Fruit fly (Drosophila melanogaster) whole organism, embryonic: ENCODE data around the gene drn.

Experiments used
- Abd-B ChIP-seq: fragments of 200-800 bp; sonication (Bioruptor generic); optimal IDR thresholded peaks from 2 replicates; lab custom pipeline; 2018; ENCODE audit warnings: missing biosample characterization, mild to moderate bottlenecking, missing genetic modification characterization, moderate library complexity
- Antp ChIP-seq: fragments of 200-800 bp; sonication (Bioruptor generic); optimal IDR thresholded peaks from 3 replicates; lab custom pipeline; 2016; ENCODE audit warnings: missing biosample characterization, missing genetic modification characterization
- Atf3 ChIP-seq: fragments of 200-800 bp; sonication (Bioruptor generic); optimal IDR thresholded peaks from 3 replicates; lab custom pipeline; 2016; ENCODE audit warnings: missing biosample characterization, missing genetic modification characterization
- Atf6 ChIP-seq: fragments of 200-800 bp; sonication (Bioruptor generic); IDR thresholded peaks from 2 replicates; pipeline ENCODE4 v1.3.6; 2022; ENCODE audit warnings: missing biosample characterization, missing genetic modification characterization
- Blimp-1 ChIP-seq: fragments of 200-800 bp; sonication (Bioruptor generic); optimal IDR thresholded peaks from 3 replicates; lab custom pipeline; 2018; ENCODE audit warnings: missing biosample characterization, missing genetic modification characterization, mild to moderate bottlenecking, moderate library complexity, missing genetic modification reagents
- CG10431 ChIP-seq: fragments of 200-800 bp; sonication (Bioruptor generic); optimal IDR thresholded peaks from 3 replicates; lab custom pipeline; 2018; ENCODE audit warnings: missing biosample characterization, mild to moderate bottlenecking, missing genetic modification characterization
- CG11247 ChIP-seq: fragments of 200-800 bp; sonication (Bioruptor generic); IDR thresholded peaks from 2 replicates; pipeline ENCODE4 v1.3.6; 2022; ENCODE audit warnings: missing biosample characterization, missing genetic modification characterization
- CG12942 ChIP-seq: fragments of 200-800 bp; sonication (Bioruptor generic); optimal IDR thresholded peaks from 3 replicates; lab custom pipeline; 2016; ENCODE audit warnings: missing biosample characterization, missing genetic modification characterization
- CG13624 ChIP-seq: fragments of 200-800 bp; sonication (Bioruptor generic); optimal IDR thresholded peaks from 2 replicates; lab custom pipeline; 2016; ENCODE audit warnings: missing biosample characterization, missing genetic modification characterization
- CG1529 ChIP-seq: fragments of 200-800 bp; sonication (Bioruptor generic); optimal IDR thresholded peaks from 3 replicates; lab custom pipeline; 2018; ENCODE audit warnings: missing biosample characterization, missing genetic modification characterization
- CG1602 ChIP-seq: fragments of 200-800 bp; sonication (Bioruptor generic); optimal IDR thresholded peaks from 3 replicates; lab custom pipeline; 2016; ENCODE audit warnings: missing biosample characterization, missing genetic modification characterization
- CG1603 ChIP-seq: fragments of 200-800 bp; sonication (Bioruptor generic); optimal IDR thresholded peaks from 2 replicates; lab custom pipeline; 2019; ENCODE audit warnings: missing biosample characterization, mild to moderate bottlenecking, missing genetic modification characterization, moderate library complexity
- CG1647 ChIP-seq: fragments of 200-800 bp; sonication (Bioruptor generic); optimal IDR thresholded peaks from 3 replicates; lab custom pipeline; 2016; ENCODE audit warnings: missing biosample characterization, missing genetic modification characterization
- CG16779 ChIP-seq: fragments of 200-800 bp; sonication (Bioruptor generic); IDR thresholded peaks from 2 replicates; pipeline ENCODE4 v1.3.6; 2022; ENCODE audit warnings: missing biosample characterization, missing genetic modification characterization
- CG1792 ChIP-seq: fragments of 200-800 bp; sonication (Bioruptor generic); optimal IDR thresholded peaks from 2 replicates; lab custom pipeline; 2016; ENCODE audit warnings: missing biosample characterization, missing genetic modification characterization
- CG18599 ChIP-seq: fragments of 200-800 bp; sonication (Bioruptor generic); optimal IDR thresholded peaks from 3 replicates; lab custom pipeline; 2017; ENCODE audit warnings: missing biosample characterization, missing genetic modification characterization, mild to moderate bottlenecking, moderate library complexity, missing genetic modification reagents
- CG2678 ChIP-seq: fragments of 200-800 bp; sonication (Bioruptor generic); optimal IDR thresholded peaks from 3 replicates; lab custom pipeline; 2019; ENCODE audit warnings: missing biosample characterization, mild to moderate bottlenecking, missing genetic modification characterization, moderate library complexity
- CG4328 ChIP-seq: fragments of 200-800 bp; sonication (Bioruptor generic); optimal IDR thresholded peaks from 3 replicates; lab custom pipeline; 2017; ENCODE audit warnings: missing biosample characterization, missing genetic modification reagents, missing genetic modification characterization
- CG4617 ChIP-seq: fragments of 200-800 bp; sonication (Bioruptor generic); optimal IDR thresholded peaks from 3 replicates; lab custom pipeline; 2016; ENCODE audit warnings: missing biosample characterization, missing genetic modification characterization, borderline replicate concordance
- CG4730 ChIP-seq: fragments of 200-800 bp; sonication (Bioruptor generic); IDR thresholded peaks from 2 replicates; pipeline ENCODE4 v1.3.6; 2022; ENCODE audit warnings: missing biosample characterization, missing genetic modification characterization
- CG5953 ChIP-seq: fragments of 200-800 bp; sonication (Bioruptor generic); IDR thresholded peaks from 2 replicates; pipeline ENCODE4 v1.3.6; 2022; ENCODE audit warnings: missing biosample characterization, missing genetic modification characterization
- CG6683 ChIP-seq: fragments of 200-800 bp; sonication (Bioruptor generic); optimal IDR thresholded peaks from 2 replicates; lab custom pipeline; 2017; ENCODE audit warnings: missing biosample characterization, mild to moderate bottlenecking, missing genetic modification characterization, missing genetic modification reagents
- Deaf1 ChIP-seq: fragments of 200-800 bp; optimal IDR thresholded peaks from 3 replicates; lab custom pipeline; 2019; ENCODE audit warnings: missing biosample characterization, mild to moderate bottlenecking, missing genetic modification characterization, moderate library complexity
- Drgx ChIP-seq: fragments of 200-800 bp; sonication (Bioruptor generic); IDR thresholded peaks from 2 replicates; pipeline ENCODE4 v1.3.6; 2022; ENCODE audit warnings: missing biosample characterization, missing genetic modification characterization
- E2f1 ChIP-seq: fragments of 200-800 bp; sonication (Bioruptor generic); IDR thresholded peaks from 2 replicates; pipeline ENCODE4 v1.3.6; 2022; ENCODE audit warnings: missing biosample characterization, missing genetic modification characterization
- Eip74EF ChIP-seq, 2 experiments: fragments of 200-800 bp in 1 of 2; fragments of >200 bp in 1 of 2; sonication (Bioruptor generic) in 1 of 2; optimal IDR thresholded peaks; 2 replicates each; lab custom pipeline; 2017 to 2019; ENCODE audit warnings: missing biosample characterization in 2 of 2, missing genetic modification characterization in 2 of 2, mild to moderate bottlenecking in 1 of 2, moderate library complexity in 1 of 2
- GATAe ChIP-seq: fragments of 200-800 bp; sonication (Bioruptor generic); conservative IDR thresholded peaks from 2 replicates; pipeline ENCODE4 v1.3.6; 2022; ENCODE audit warnings: missing biosample characterization, missing genetic modification characterization
- HLH54F ChIP-seq: fragments of 200-800 bp; sonication (Bioruptor generic); optimal IDR thresholded peaks from 3 replicates; lab custom pipeline; 2016; ENCODE audit warnings: missing biosample characterization, missing genetic modification characterization
- Mad ChIP-seq: fragments of 200-800 bp; sonication (Bioruptor generic); optimal IDR thresholded peaks from 2 replicates; lab custom pipeline; 2016; ENCODE audit warnings: missing biosample characterization, missing genetic modification characterization
- Myb ChIP-seq: fragments of 200-800 bp; sonication (Bioruptor generic); optimal IDR thresholded peaks from 2 replicates; lab custom pipeline; 2016; ENCODE audit warnings: missing biosample characterization, missing genetic modification characterization
- Neu2 ChIP-seq: fragments of 200-800 bp; sonication (Bioruptor generic); optimal IDR thresholded peaks from 3 replicates; lab custom pipeline; 2016; ENCODE audit warnings: missing biosample characterization, missing genetic modification characterization, borderline replicate concordance
- PHDP ChIP-seq: fragments of 200-800 bp; sonication (Bioruptor generic); optimal IDR thresholded peaks from 3 replicates; lab custom pipeline; 2018; ENCODE audit warnings: missing biosample characterization, mild to moderate bottlenecking, missing genetic modification characterization, moderate library complexity
- Scr ChIP-seq: fragments of 200-800 bp; sonication (Bioruptor generic); IDR thresholded peaks from 2 replicates; pipeline ENCODE4 v1.3.6; 2022; ENCODE audit warnings: missing biosample characterization, missing genetic modification characterization; ENCODE audit not compliant: partially characterized antibody
- Spps ChIP-seq: fragments of 200-800 bp; sonication (Bioruptor generic); optimal IDR thresholded peaks from 2 replicates; lab custom pipeline; 2018; ENCODE audit warnings: missing biosample characterization, mild to moderate bottlenecking, missing genetic modification characterization
- Ssrp ChIP-seq: fragments of 200-800 bp; sonication (Bioruptor generic); optimal IDR thresholded peaks from 2 replicates; lab custom pipeline; 2018; ENCODE audit warnings: missing biosample characterization, mild to moderate bottlenecking, missing genetic modification characterization, moderate library complexity
- bsh ChIP-seq, 2 experiments: fragments of 200-800 bp; sonication (Bioruptor generic); optimal IDR thresholded peaks; 2 replicates each; lab custom pipeline; 2017 to 2018; ENCODE audit warnings: mild to moderate bottlenecking in 2 of 2, missing biosample characterization in 2 of 2, missing genetic modification characterization in 2 of 2, moderate library complexity in 1 of 2
- chinmo ChIP-seq: fragments of 200-800 bp; sonication (Bioruptor generic); IDR thresholded peaks from 4 replicates; pipeline ENCODE4 v1.3.6; 2022; ENCODE audit warnings: missing biosample characterization, missing genetic modification characterization; ENCODE audit not compliant: partially characterized antibody
- emc ChIP-seq: fragments of 200-800 bp; sonication (Bioruptor generic); optimal IDR thresholded peaks from 2 replicates; lab custom pipeline; 2016; ENCODE audit warnings: missing biosample characterization, missing genetic modification characterization
- kni ChIP-seq: fragments of 200-800 bp; sonication (Bioruptor generic); optimal IDR thresholded peaks from 3 replicates; lab custom pipeline; 2017; ENCODE audit warnings: mild to moderate bottlenecking, missing biosample characterization, missing genetic modification reagents, missing genetic modification characterization
- knrl ChIP-seq: fragments of 200-800 bp; sonication (Bioruptor generic); IDR thresholded peaks from 3 replicates; pipeline ENCODE4 v1.3.6; 2022; ENCODE audit warnings: missing biosample characterization, missing genetic modification characterization; ENCODE audit not compliant: partially characterized antibody
- maf-S ChIP-seq: fragments of 200-800 bp; sonication (Bioruptor generic); optimal IDR thresholded peaks from 2 replicates; lab custom pipeline; 2016; ENCODE audit warnings: missing biosample characterization, missing genetic modification characterization
- nerfin-1 ChIP-seq: fragments of 200-800 bp; sonication (Bioruptor generic); optimal IDR thresholded peaks from 3 replicates; lab custom pipeline; 2019; ENCODE audit warnings: missing biosample characterization, mild to moderate bottlenecking, missing genetic modification characterization, moderate library complexity
- oc ChIP-seq: fragments of 200-800 bp; sonication (Bioruptor generic); optimal IDR thresholded peaks from 2 replicates; lab custom pipeline; 2018; ENCODE audit warnings: missing biosample characterization, mild to moderate bottlenecking, missing genetic modification characterization, moderate library complexity
- otp ChIP-seq: fragments of 200-800 bp; sonication (Bioruptor generic); IDR thresholded peaks from 3 replicates; pipeline ENCODE4, ENCODE4 v1.3.6; 2022; ENCODE audit warnings: missing biosample characterization, missing genetic modification characterization
- rib ChIP-seq: fragments of 200-800 bp; sonication (Bioruptor generic); IDR thresholded peaks from 2 replicates; pipeline ENCODE4 v1.3.6; 2022; ENCODE audit warnings: missing biosample characterization, missing genetic modification characterization
- sd ChIP-seq: fragments of 200-800 bp; sonication (Bioruptor generic); optimal IDR thresholded peaks from 3 replicates; lab custom pipeline; 2018; ENCODE audit warnings: missing biosample characterization, mild to moderate bottlenecking, missing genetic modification characterization, moderate library complexity
- sqz ChIP-seq: fragments of 200-800 bp; sonication (Bioruptor generic); optimal IDR thresholded peaks from 3 replicates; lab custom pipeline; 2018; ENCODE audit warnings: missing biosample characterization, mild to moderate bottlenecking, missing genetic modification characterization
- tll ChIP-seq, 2 experiments: fragments of 200-800 bp in 1 of 2; fragments of >200 bp in 1 of 2; sonication (Bioruptor generic) in 1 of 2; optimal IDR thresholded peaks; 2 replicates each; lab custom pipeline; 2017 to 2019; ENCODE audit warnings: missing biosample characterization in 2 of 2, missing genetic modification characterization in 2 of 2, mild to moderate bottlenecking in 1 of 2, moderate library complexity in 1 of 2
- vnd ChIP-seq: fragments of 200-800 bp; sonication (Bioruptor generic); IDR thresholded peaks from 3 replicates; pipeline ENCODE4 v1.3.6; 2022; ENCODE audit warnings: missing biosample characterization, missing genetic modification characterization; ENCODE audit not compliant: partially characterized antibody

drn gene

DNA sequence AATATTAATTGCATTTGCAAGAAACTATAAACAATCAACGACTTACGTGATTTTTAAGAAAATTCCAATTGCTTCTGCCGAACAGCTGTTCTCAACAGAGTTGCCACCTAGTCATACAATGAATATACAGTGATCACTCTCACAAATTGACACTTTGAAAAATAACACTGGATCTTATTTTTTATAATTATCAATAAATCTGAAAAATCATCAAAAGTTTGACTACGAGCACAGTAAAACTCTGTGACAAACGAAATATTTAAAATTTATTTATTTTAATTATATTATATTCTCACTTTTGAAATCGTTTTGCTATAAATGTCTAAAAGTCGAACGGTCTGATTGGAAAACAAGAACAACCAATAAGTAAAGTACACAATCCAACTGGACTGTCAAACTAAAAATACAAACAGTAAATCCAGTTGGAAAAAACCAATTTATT, 60.0 kb downstream of the drn start, which contains the start of gene CG34117 (continued):
- TF ChIP-seq bsh (GFP tag; optimal IDR thresholded peaks at IDR 0.05; lab: Kevin White, UChicago) (peak in 1 of 2 experiments; percentile 73), Eip74EF (GFP tag; optimal IDR thresholded peaks at IDR 0.05; lab: Kevin White, UChicago) (peak in 1 of 2 experiments; percentile 73), CG13624 (GFP tag; lab: Kevin White, UChicago) (peak; percentile 71), knrl (GFP tag; lab: Robert Waterston, UW) (no peak), CG4328 (GFP tag; lab: Kevin White, UChicago) (peak; percentile 71), Atf3 (GFP tag; lab: Kevin White, UChicago) (peak; percentile 34), oc (tag; lab: Kevin White, UChicago) (peak; percentile 55), GATAe (GFP tag; lab: Robert Waterston, UW) (no peak), Deaf1 (tag; lab: Kevin White, UChicago) (peak; percentile 51), CG1603 (tag; lab: Kevin White, UChicago) (peak; percentile 66), rib (GFP tag; lab: Robert Waterston, UW) (0 out of 2 replicates have a peak, but pooled peaks have one; percentile 52), sqz (peak; percentile 58), vnd (GFP tag; lab: Robert Waterston, UW) (no peak), sd (peak; percentile 89), CG1792 (GFP tag; lab: Kevin White, UChicago) (peak; percentile 39), tll (GFP tag; optimal IDR thresholded peaks at IDR 0.05; lab: Kevin White, UChicago) (peak in 1 of 2 experiments; percentile 61), CG10431 (peak; percentile 25), otp (GFP tag; lab: Robert Waterston, UW) (peak; percentile 66; the same call in 2 of the 3 replicates), maf-S (GFP tag; lab: Kevin White, UChicago) (peak; percentile 50), E2f1 (GFP tag; lab: Robert Waterston, UW) (peak; percentile 79), CG2678 (tag; lab: Kevin White, UChicago) (peak; percentile 85), Neu2 (no peak), CG12942 (GFP tag; lab: Kevin White, UChicago) (peak; percentile 76), Drgx (GFP tag; lab: Robert Waterston, UW) (peak; percentile 66), Abd-B (GFP tag; lab: Kevin White, UChicago) (peak; percentile 64), PHDP (peak; percentile 85), kni (no peak), Spps (peak; percentile 67), CG5953 (GFP tag; lab: Robert Waterston, UW) (no peak; the same call in 1 of the 2 replicates), Antp (GFP tag; lab: Kevin White, UChicago) (peak; percentile 45), HLH54F (GFP tag; lab: Kevin White, UChicago) (no peak), CG4730 (GFP tag; lab: Robert Waterston, UW) (peak; percentile 71; the same call in 1 of the 2 replicates), CG11247 (GFP tag; lab: Robert Waterston, UW) (peak; percentile 73), CG16779 (GFP tag; lab: Robert Waterston, UW) (peak; percentile 49; the same call in 1 of the 2 replicates), Ssrp (peak; percentile 74), CG1529 (peak; percentile 45), Blimp-1 (GFP tag; lab: Kevin White, UChicago) (peak; percentile 76), CG1647 (peak; percentile 58), Mad (GFP tag; lab: Kevin White, UChicago) (peak; percentile 55), CG6683 (GFP tag; lab: Kevin White, UChicago) (peak; percentile 57), Atf6 (peak; percentile 82), CG4617 (GFP tag; lab: Kevin White, UChicago) (peak; percentile 81), CG1602 (peak; percentile 78), Scr (GFP tag; lab: Robert Waterston, UW) (no peak), emc (GFP tag; lab: Kevin White, UChicago) (no peak), CG18599 (GFP tag; lab: Kevin White, UChicago) (peak; percentile 88), chinmo (GFP tag; lab: Robert Waterston, UW) (no peak), Myb (GFP tag; lab: Kevin White, UChicago) (no peak), nerfin-1 (tag; lab: Kevin White, UChicago) (peak; percentile 77)
